In the genomic region with DNA sequence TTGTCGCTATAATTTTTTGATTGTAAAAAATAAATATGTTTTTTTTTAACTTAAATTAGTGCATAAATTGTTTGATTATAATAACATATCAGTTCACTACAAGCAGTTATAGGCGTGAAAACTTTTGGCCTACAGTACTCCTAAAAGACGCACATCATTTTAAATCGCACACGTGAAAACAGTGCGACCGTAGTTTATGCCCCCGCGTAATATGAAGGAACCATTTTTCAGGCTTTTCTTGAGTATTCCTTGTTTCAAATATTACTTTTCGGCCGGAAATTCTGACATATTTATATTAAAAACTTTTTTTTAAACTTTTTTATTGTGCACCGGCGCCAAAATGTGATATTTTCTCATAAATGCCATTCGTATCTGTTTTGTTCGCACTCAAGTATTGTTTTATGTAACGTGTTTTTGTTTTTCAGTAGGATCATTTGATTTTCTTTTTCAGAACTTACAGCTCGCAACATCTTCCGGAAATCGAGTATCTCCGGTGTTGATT, we compare ENCODE assay signal across 3 worm cellular contexts.
TF ChIP-seq lines count a peak whose summit lies in the region.

TSS of gene oma-1 (plus strand) at position 452 of the 502 bp plus-strand sequence.

TF ChIP-seq in whole organism, L1 larva, 84 proteins besides CTCF, POLR2A, EP300 and RAD21:
- no peak for TF ChIP-seq ztf-4 (tag; optimal IDR thresholded peaks at IDR 0.05; lab: Kevin White, UChicago)
- TF ChIP-seq nhr-85 (tag; lab: Kevin White, UChicago) = peak; percentile 35

TF ChIP-seq in whole organism, L4 larva, 104 proteins besides CTCF, POLR2A, EP300 and RAD21:
- TF ChIP-seq unc-62 (GFP tag; optimal IDR thresholded peaks at IDR 0.05 in 1 of 2; lab: Kevin White, UChicago) (peak in 1 of 2 experiments; percentile 42), unc-62 (tag; optimal IDR thresholded peaks at IDR 0.05; lab: Kevin White, UChicago) (no peak), rbr-2 (tag; optimal IDR thresholded peaks at IDR 0.05; lab: Kevin White, UChicago) (no peak), unc-130 (GFP tag; optimal IDR thresholded peaks at IDR 0.05; lab: Kevin White, UChicago) (peak; percentile 70), F49E8.2 (tag; optimal IDR thresholded peaks at IDR 0.05; lab: Kevin White, UChicago; ENCODE audit: borderline replicate concordance) (peak; percentile 52), mep-1 (tag; optimal IDR thresholded peaks at IDR 0.05; lab: Kevin White, UChicago) (no peak)

TF ChIP-seq in whole organism, young adult, 124 proteins besides CTCF, POLR2A, EP300 and RAD21:
- TF ChIP-seq somi-1 (GFP tag; optimal IDR thresholded peaks at IDR 0.05; lab: Kevin White, UChicago) = no peak
- TF ChIP-seq lsl-1 (GFP tag; optimal IDR thresholded peaks at IDR 0.05; lab: Kevin White, UChicago) = peak; percentile 99
- TF ChIP-seq lin-35 (GFP tag; optimal IDR thresholded peaks at IDR 0.05; lab: Kevin White, UChicago) = peak in 1 of 3 experiments; percentile 64
- no peak for TF ChIP-seq tbx-9 (tag; optimal IDR thresholded peaks at IDR 0.05; lab: Kevin White, UChicago; ENCODE audit: borderline replicate concordance)
- TF ChIP-seq attf-3 (GFP tag; conservative IDR thresholded peaks at IDR 0.05; lab: Robert Waterston, UW) = peak; percentile 56; the same call in 1 of the 2 replicates
- no peak for TF ChIP-seq T07F8.4 (tag; optimal IDR thresholded peaks at IDR 0.05; lab: Kevin White, UChicago)
- TF ChIP-seq rcor-1 (GFP tag; IDR thresholded peaks at IDR 0.05; lab: Robert Waterston, UW) = peak; percentile 65; the same call in 1 of the 2 replicates
- TF ChIP-seq gei-17 (GFP tag; optimal IDR thresholded peaks at IDR 0.05; lab: Kevin White, UChicago) = no peak
- no peak for TF ChIP-seq nhr-179 (tag; optimal IDR thresholded peaks at IDR 0.05; lab: Kevin White, UChicago)
- peak; percentile 78 for TF ChIP-seq tlf-1 (GFP tag; optimal IDR thresholded peaks at IDR 0.05; lab: Kevin White, UChicago)
- TF ChIP-seq lir-1 (GFP tag; conservative IDR thresholded peaks at IDR 0.05; lab: Robert Waterston, UW) = no peak
- peak; percentile 83 for TF ChIP-seq dpl-1 (GFP tag; optimal IDR thresholded peaks at IDR 0.05; lab: Kevin White, UChicago)
- TF ChIP-seq F33H1.4 (GFP tag; IDR thresholded peaks at IDR 0.05; lab: Robert Waterston, UW) = peak; percentile 95
- TF ChIP-seq T26A5.8 (tag; optimal IDR thresholded peaks at IDR 0.05; lab: Kevin White, UChicago) = no peak
- TF ChIP-seq madf-8 (GFP tag; conservative IDR thresholded peaks at IDR 0.05; lab: Robert Waterston, UW) = peak; percentile 98
- no peak; the same call in 1 of the 2 replicates for TF ChIP-seq pbrm-1 (GFP tag; IDR thresholded peaks at IDR 0.05; lab: Robert Waterston, UW)
- peak; percentile 36; the same call in 1 of the 2 replicates for TF ChIP-seq B0019.2 (GFP tag; conservative IDR thresholded peaks at IDR 0.05; lab: Robert Waterston, UW)
- TF ChIP-seq dox-1 (GFP tag; IDR thresholded peaks at IDR 0.05; lab: Robert Waterston, UW) = no peak
- TF ChIP-seq ZK185.1 (tag; optimal IDR thresholded peaks at IDR 0.05; lab: Kevin White, UChicago; ENCODE audit: poor library complexity, severe bottlenecking) = no peak
- peak; percentile 49 for TF ChIP-seq ztf-18 (tag; optimal IDR thresholded peaks at IDR 0.05; lab: Kevin White, UChicago)
- TF ChIP-seq xnd-1 (tag; optimal IDR thresholded peaks at IDR 0.05; lab: Kevin White, UChicago) = peak; percentile 95
- peak; percentile 99 for TF ChIP-seq madf-6 (GFP tag; IDR thresholded peaks at IDR 0.05; lab: Robert Waterston, UW)
- 0 out of 2 replicates have a peak, but pooled peaks have one; percentile 14 for TF ChIP-seq C17E4.6 (GFP tag; IDR thresholded peaks at IDR 0.05; lab: Robert Waterston, UW)
- no peak for TF ChIP-seq snpc-4 (GFP tag; optimal IDR thresholded peaks at IDR 0.05; lab: Kevin White, UChicago)
- TF ChIP-seq snpc-4 (tag; optimal IDR thresholded peaks at IDR 0.05; lab: Kevin White, UChicago) = peak in 2 of 4 experiments; percentile 10 to 36
- TF ChIP-seq D2030.7 (GFP tag; IDR thresholded peaks at IDR 0.05; lab: Robert Waterston, UW) = peak; percentile 88
- TF ChIP-seq Y53F4B.3 (GFP tag; IDR thresholded peaks at IDR 0.05; lab: Robert Waterston, UW) = no peak
- no peak for TF ChIP-seq egl-44 (GFP tag; IDR thresholded peaks at IDR 0.05; lab: Robert Waterston, UW)
- TF ChIP-seq ceh-91 (GFP tag; IDR thresholded peaks at IDR 0.05; lab: Robert Waterston, UW) = peak; percentile 91
- no peak for TF ChIP-seq aptf-3 (GFP tag; IDR thresholded peaks at IDR 0.05; lab: Robert Waterston, UW)
- 0 out of 2 replicates have a peak, but pooled peaks have one; percentile 13 for TF ChIP-seq ceh-100 (GFP tag; IDR thresholded peaks at IDR 0.05; lab: Robert Waterston, UW)
- no peak for TF ChIP-seq cebp-1 (GFP tag; IDR thresholded peaks at IDR 0.05; lab: Robert Waterston, UW)
- TF ChIP-seq cebp-1 (tag; optimal IDR thresholded peaks at IDR 0.05; lab: Kevin White, UChicago) = no peak
- peak; percentile 82 for TF ChIP-seq snpc-3.4 (tag; optimal IDR thresholded peaks at IDR 0.05; lab: Kevin White, UChicago)
- TF ChIP-seq F49E8.2 (tag; optimal IDR thresholded peaks at IDR 0.05; lab: Kevin White, UChicago; ENCODE audit: insufficient read depth) = peak; percentile 88
- 0 out of 2 replicates have a peak, but pooled peaks have one; percentile 41 for TF ChIP-seq Y95B8A.8 (GFP tag; IDR thresholded peaks at IDR 0.05; lab: Robert Waterston, UW)
- peak; percentile 44 for TF ChIP-seq unc-130 (GFP tag; optimal IDR thresholded peaks at IDR 0.05; lab: Kevin White, UChicago)
- no peak for TF ChIP-seq F55B11.4 (tag; optimal IDR thresholded peaks at IDR 0.05; lab: Kevin White, UChicago; ENCODE audit: borderline replicate concordance, insufficient read depth)
- no peak for TF ChIP-seq ztf-26 (tag; optimal IDR thresholded peaks at IDR 0.05; lab: Kevin White, UChicago)
- TF ChIP-seq efl-1 (GFP tag; optimal IDR thresholded peaks at IDR 0.05; lab: Kevin White, UChicago) = peak; percentile 95
